Fruit fly (Drosophila melanogaster) whole organism, pupa: Measurements from ENCODE around the gene CG13108.
A peak's percentile ranks its signal among the peaks of the same experiment; 100 is the strongest.

ENCODE experiments used
- CG10348 ChIP-seq: fragments of 200-800 bp; sonication (Bioruptor generic); IDR thresholded peaks from 2 replicates; pipeline ENCODE4 v1.3.6; 2022; ENCODE audit warnings: missing biosample characterization, missing genetic modification characterization
- CG12605 ChIP-seq: fragments of 200-800 bp; sonication (Bioruptor generic); IDR thresholded peaks from 2 replicates; pipeline ENCODE4 v1.3.6; 2022; ENCODE audit warnings: missing biosample characterization, missing genetic modification characterization
- CG13204 ChIP-seq: fragments of 200-800 bp; sonication (Bioruptor generic); optimal IDR thresholded peaks from 2 replicates; lab custom pipeline; 2018; ENCODE audit warnings: missing biosample characterization, mild to moderate bottlenecking, missing genetic modification characterization, moderate library complexity
- CG14655 ChIP-seq: fragments of 200-800 bp; sonication (Bioruptor generic); optimal IDR thresholded peaks from 3 replicates; lab custom pipeline; 2017; ENCODE audit warnings: mild to moderate bottlenecking, missing biosample characterization, missing genetic modification reagents, missing genetic modification characterization
- CG15710 ChIP-seq: fragments of 200-800 bp; sonication (Bioruptor generic); optimal IDR thresholded peaks from 2 replicates; lab custom pipeline; 2018; ENCODE audit warnings: missing biosample characterization, mild to moderate bottlenecking, missing genetic modification characterization, moderate library complexity
- CG17806 ChIP-seq: fragments of 200-800 bp; sonication (Bioruptor generic); optimal IDR thresholded peaks from 2 replicates; lab custom pipeline; 2018; ENCODE audit warnings: missing biosample characterization, mild to moderate bottlenecking, missing genetic modification characterization, moderate library complexity
- CG32121 ChIP-seq: fragments of 200-800 bp; sonication (Bioruptor generic); IDR thresholded peaks from 2 replicates; pipeline ENCODE4 v1.3.6; 2022; ENCODE audit warnings: missing biosample characterization, missing genetic modification characterization
- CG34367 ChIP-seq: fragments of 200-800 bp; sonication (Bioruptor generic); optimal IDR thresholded peaks from 2 replicates; lab custom pipeline; 2018; ENCODE audit warnings: missing biosample characterization, mild to moderate bottlenecking, missing genetic modification characterization
- CG4496 ChIP-seq: fragments of 200-800 bp; sonication (Bioruptor generic); IDR thresholded peaks from 3 replicates; pipeline ENCODE4 v1.3.6; 2022; ENCODE audit warnings: missing biosample characterization, missing genetic modification characterization
- CG8159 ChIP-seq: fragments of 200-800 bp; sonication (Bioruptor generic); optimal IDR thresholded peaks from 3 replicates; lab custom pipeline; 2018; ENCODE audit warnings: missing biosample characterization, mild to moderate bottlenecking, missing genetic modification characterization, moderate library complexity
- CG8301 ChIP-seq: fragments of 200-800 bp; sonication (Bioruptor generic); optimal IDR thresholded peaks from 2 replicates; lab custom pipeline; 2018; ENCODE audit warnings: missing biosample characterization, mild to moderate bottlenecking, missing genetic modification characterization
- CG9948 ChIP-seq: fragments of 200-800 bp; sonication (Bioruptor generic); optimal IDR thresholded peaks from 2 replicates; lab custom pipeline; 2018; ENCODE audit warnings: missing biosample characterization, mild to moderate bottlenecking, missing genetic modification characterization, moderate library complexity
- D1 ChIP-seq: fragments of 200-800 bp; sonication (Bioruptor generic); optimal IDR thresholded peaks from 2 replicates; lab custom pipeline; 2018; ENCODE audit warnings: missing biosample characterization, mild to moderate bottlenecking, missing genetic modification characterization, moderate library complexity
- EcR ChIP-seq: fragments of 200-800 bp; sonication (Bioruptor generic); optimal IDR thresholded peaks from 3 replicates; lab custom pipeline; 2019; ENCODE audit warnings: missing biosample characterization, missing genetic modification characterization, mild to moderate bottlenecking, moderate library complexity, missing genetic modification reagents
- Ets98B ChIP-seq: fragments of 200-800 bp; sonication (Bioruptor generic); IDR thresholded peaks from 2 replicates; pipeline ENCODE4 v1.3.6; 2022; ENCODE audit warnings: missing biosample characterization, missing genetic modification characterization
- Pif1A ChIP-seq: fragments of 200-800 bp; sonication (Bioruptor generic); optimal IDR thresholded peaks from 3 replicates; lab custom pipeline; 2016; ENCODE audit warnings: missing biosample characterization, missing genetic modification characterization
- Pif1B ChIP-seq: fragments of 200-800 bp; sonication (Bioruptor generic); optimal IDR thresholded peaks from 3 replicates; lab custom pipeline; 2016; ENCODE audit warnings: missing biosample characterization, missing genetic modification characterization
- Snoo ChIP-seq: fragments of 200-800 bp; sonication (Bioruptor generic); optimal IDR thresholded peaks from 3 replicates; lab custom pipeline; 2017; ENCODE audit warnings: missing biosample characterization, mild to moderate bottlenecking, missing genetic modification characterization, inconsistent platforms
- fd96Ca ChIP-seq: fragments of 200-800 bp; sonication (Bioruptor generic); IDR thresholded peaks from 3 replicates; pipeline ENCODE4 v1.3.6; 2022; ENCODE audit warnings: missing biosample characterization, missing genetic modification characterization
- gl ChIP-seq: fragments of 200-800 bp; sonication (Bioruptor generic); optimal IDR thresholded peaks from 2 replicates; lab custom pipeline; 2018; ENCODE audit warnings: missing biosample characterization, mild to moderate bottlenecking, missing genetic modification characterization
- rn ChIP-seq: fragments of 200-800 bp; sonication (Bioruptor generic); IDR thresholded peaks from 2 replicates; pipeline ENCODE4 v1.3.6; 2022; ENCODE audit warnings: missing biosample characterization, missing genetic modification characterization

The CG13108 gene

dm6 chr2L:9187524-9187923, 23.5 kb downstream of the CG13108 start:
- TF ChIP-seq CG34367 = no peak
- no peak for TF ChIP-seq CG14655 (GFP tag; lab: Kevin White, UChicago)
- TF ChIP-seq fd96Ca (GFP tag; lab: Robert Waterston, UW) = no peak
- TF ChIP-seq rn = no peak
- no peak for TF ChIP-seq gl (tag; lab: Kevin White, UChicago)
- TF ChIP-seq CG17806 (tag; lab: Kevin White, UChicago) = no peak
- no peak for TF ChIP-seq Pif1A (GFP tag; lab: Kevin White, UChicago)
- TF ChIP-seq D1 (tag; lab: Kevin White, UChicago) = no peak
- no peak for TF ChIP-seq Pif1B (GFP tag; lab: Kevin White, UChicago)
- no peak for TF ChIP-seq CG4496 (GFP tag; lab: Robert Waterston, UW)
- no peak for TF ChIP-seq CG9948 (tag; lab: Kevin White, UChicago)
- TF ChIP-seq Ets98B (GFP tag; lab: Robert Waterston, UW) = no peak
- TF ChIP-seq CG8301 = no peak
- TF ChIP-seq CG32121 (GFP tag; lab: Robert Waterston, UW) = no peak
- no peak for TF ChIP-seq CG13204 (GFP tag; lab: Kevin White, UChicago)

dm6 chr2L:9188855-9189254, 24.8 kb downstream of the CG13108 start:
- TF ChIP-seq CG9948 (tag; lab: Kevin White, UChicago) (no peak), CG15710 (no peak), rn (no peak), EcR (GFP tag; lab: Kevin White, UChicago) (peak; percentile 15), CG4496 (GFP tag; lab: Robert Waterston, UW) (0 out of 3 replicates have a peak, but pooled peaks have one; percentile 9)

- peak; percentile 56 for TF ChIP-seq CG8159 (tag; lab: Kevin White, UChicago)
- peak; percentile 10 for TF ChIP-seq CG13204 (GFP tag; lab: Kevin White, UChicago)
- no peak for TF ChIP-seq CG34367
- peak; percentile 0 for TF ChIP-seq CG14655 (GFP tag; lab: Kevin White, UChicago)
- peak; percentile 13 for TF ChIP-seq gl (tag; lab: Kevin White, UChicago)
- TF ChIP-seq, all 21 proteins: peak for 4
Observed at dm6 chr2L:9189272-9189671, 25.2 kb downstream of the CG13108 start.

DNA sequence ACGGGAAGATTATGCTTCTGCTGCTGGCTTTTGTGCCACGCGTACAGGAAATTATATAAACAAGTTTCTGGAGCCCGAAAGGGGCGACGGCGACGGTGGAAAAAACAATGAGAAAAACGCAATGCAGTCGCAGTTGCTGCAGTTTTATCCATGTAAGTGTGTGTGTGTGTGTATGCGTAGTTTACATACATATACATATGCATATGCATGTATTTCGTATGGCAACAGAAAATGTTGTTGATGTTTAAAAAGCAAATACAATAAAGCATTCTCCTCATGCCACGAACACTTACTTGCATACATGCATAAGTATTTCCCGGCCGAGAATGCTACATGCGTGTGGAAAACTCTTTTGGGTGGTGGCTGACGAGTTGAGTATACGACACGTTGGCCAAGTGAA, 26.2 kb downstream of the CG13108 start:
- TF ChIP-seq CG15710 (peak; percentile 41), D1 (tag; lab: Kevin White, UChicago) (peak; percentile 20), CG13204 (GFP tag; lab: Kevin White, UChicago) (peak; percentile 61), rn (no peak), CG34367 (peak; percentile 49), CG4496 (GFP tag; lab: Robert Waterston, UW) (peak; percentile 62; the same call in 2 of the 3 replicates), EcR (GFP tag; lab: Kevin White, UChicago) (peak; percentile 53), Pif1B (GFP tag; lab: Kevin White, UChicago) (peak; percentile 55), CG12605 (no peak), CG32121 (GFP tag; lab: Robert Waterston, UW) (peak; percentile 58; the same call in 1 of the 2 replicates), CG8159 (tag; lab: Kevin White, UChicago) (peak; percentile 30), Pif1A (GFP tag; lab: Kevin White, UChicago) (peak; percentile 60), CG8301 (no peak), CG17806 (tag; lab: Kevin White, UChicago) (no peak), CG14655 (GFP tag; lab: Kevin White, UChicago) (peak; percentile 19), Snoo (tag; lab: Kevin White, UChicago) (no peak), gl (tag; lab: Kevin White, UChicago) (peak; percentile 64), Ets98B (GFP tag; lab: Robert Waterston, UW) (peak; percentile 49), CG9948 (tag; lab: Kevin White, UChicago) (no peak), fd96Ca (GFP tag; lab: Robert Waterston, UW) (peak; percentile 41; the same call in 1 of the 3 replicates), CG10348 (no peak)

DNA sequence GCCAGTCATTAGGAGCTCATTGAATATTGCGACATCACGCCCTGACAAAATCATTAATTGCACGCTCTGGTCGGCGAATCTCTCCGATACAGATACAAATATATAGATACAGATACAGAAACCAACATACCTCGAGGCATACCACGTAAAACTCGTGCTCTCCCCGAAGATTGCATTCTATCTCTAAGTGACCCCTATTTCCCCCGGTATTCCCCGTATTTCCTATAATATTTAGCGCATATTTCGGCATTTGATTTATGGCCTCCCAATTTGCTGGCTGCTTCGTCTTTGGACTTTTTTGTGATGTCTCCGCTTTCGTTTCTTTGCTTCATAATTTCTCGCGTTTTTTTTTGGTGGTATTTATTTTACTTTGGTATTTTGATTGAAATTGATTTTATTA, 28.3 kb downstream of the CG13108 start:
- TF ChIP-seq fd96Ca (GFP tag; lab: Robert Waterston, UW) (no peak), Ets98B (GFP tag; lab: Robert Waterston, UW) (no peak), CG14655 (GFP tag; lab: Kevin White, UChicago) (no peak), CG12605 (no peak), CG10348 (no peak), gl (tag; lab: Kevin White, UChicago) (no peak), rn (no peak), D1 (tag; lab: Kevin White, UChicago) (no peak), EcR (GFP tag; lab: Kevin White, UChicago) (no peak), Pif1A (GFP tag; lab: Kevin White, UChicago) (no peak), CG4496 (GFP tag; lab: Robert Waterston, UW) (no peak), Pif1B (GFP tag; lab: Kevin White, UChicago) (no peak), CG9948 (tag; lab: Kevin White, UChicago) (no peak), CG17806 (tag; lab: Kevin White, UChicago) (no peak), CG8301 (no peak), CG8159 (tag; lab: Kevin White, UChicago) (no peak), Snoo (tag; lab: Kevin White, UChicago) (no peak), CG15710 (no peak)

dm6 chr2L:9193672-9194071, 29.6 kb downstream of the CG13108 start:
- TF ChIP-seq EcR (GFP tag; lab: Kevin White, UChicago) (no peak), CG12605 (no peak), CG15710 (no peak), CG14655 (GFP tag; lab: Kevin White, UChicago) (no peak), gl (tag; lab: Kevin White, UChicago) (no peak), CG32121 (GFP tag; lab: Robert Waterston, UW) (no peak), fd96Ca (GFP tag; lab: Robert Waterston, UW) (no peak), CG13204 (GFP tag; lab: Kevin White, UChicago) (no peak), CG10348 (no peak), CG8159 (tag; lab: Kevin White, UChicago) (no peak), Pif1A (GFP tag; lab: Kevin White, UChicago) (no peak), CG17806 (tag; lab: Kevin White, UChicago) (no peak), Snoo (tag; lab: Kevin White, UChicago) (no peak), CG9948 (tag; lab: Kevin White, UChicago) (no peak), CG34367 (no peak), D1 (tag; lab: Kevin White, UChicago) (no peak), Pif1B (GFP tag; lab: Kevin White, UChicago) (no peak), rn (no peak), Ets98B (GFP tag; lab: Robert Waterston, UW) (no peak), CG8301 (no peak)
